Worm (Caenorhabditis elegans) whole organism, L4/young adult: ENCODE measurements around the gene C39B5.5.

Experiments used
- W03F9.2 ChIP-seq: fragments of 150-350 bp; optimal IDR thresholded peaks from 2 replicates; lab custom pipeline; 2014; ENCODE audit warnings: missing biosample characterization, missing genetic modification characterization
- dao-5 ChIP-seq: sonication (generic microtip); optimal IDR thresholded peaks from 2 replicates; lab custom pipeline; 2016; ENCODE audit warnings: missing genotype, missing genetic modification characterization, moderate library complexity, missing compliant biosample characterization
- him-1 ChIP-seq: sonication (generic microtip); optimal IDR thresholded peaks from 2 replicates; lab custom pipeline; 2016; ENCODE audit warnings: missing genotype, missing genetic modification reagents, missing genetic modification characterization, missing compliant biosample characterization

- no peak for TF ChIP-seq dao-5
- TF ChIP-seq W03F9.2 (tag; lab: Kevin White, UChicago): no peak
- no peak for TF ChIP-seq him-1 (tag; lab: Kevin White, UChicago)
Observed at ce11 chrIII:2245727-2246126, 37.8 kb downstream of the C39B5.5 start, which contains the start of gene srd-67.
